Worm (Caenorhabditis elegans) whole organism, L2 larva: ENCODE results near the gene R07C12.3.

Source experiments
- ama-1 ChIP-seq: fragments of 150-350 bp; optimal IDR thresholded peaks from 2 replicates; lab custom pipeline; 2018; ENCODE audit warnings: inconsistent platforms
- ceh-82 ChIP-seq: fragments of 150-350 bp; optimal IDR thresholded peaks from 2 replicates; lab custom pipeline; 2014; ENCODE audit warnings: missing biosample characterization, missing genetic modification characterization
- egl-27 ChIP-seq: sonication (generic microtip); optimal IDR thresholded peaks from 3 replicates; lab custom pipeline; 2017; ENCODE audit warnings: missing biosample characterization, missing genetic modification reagents, missing genetic modification characterization
- elt-1 ChIP-seq: fragments of 150-350 bp; optimal IDR thresholded peaks from 2 replicates; lab custom pipeline; 2014; ENCODE audit warnings: missing biosample characterization, missing genetic modification characterization
- fos-1 ChIP-seq: fragments of 150-350 bp; optimal IDR thresholded peaks from 2 replicates; lab custom pipeline; 2014; ENCODE audit warnings: missing biosample characterization, missing genetic modification characterization
- lsy-2 ChIP-seq, 2 experiments: fragments of 150-350 bp in 1 of 2; sonication (generic microtip) in 1 of 2; optimal IDR thresholded peaks; 2 replicates each; lab custom pipeline; 2014 to 2017; ENCODE audit warnings: missing biosample characterization in 2 of 2, missing genetic modification characterization in 2 of 2
- nhr-10 ChIP-seq: sonication (generic microtip); optimal IDR thresholded peaks from 2 replicates; lab custom pipeline; 2017; ENCODE audit warnings: missing biosample characterization, missing genetic modification characterization
- nhr-12 ChIP-seq: fragments of 150-350 bp; optimal IDR thresholded peaks from 2 replicates; lab custom pipeline; 2014; ENCODE audit warnings: missing biosample characterization, missing genetic modification characterization
- nhr-25 ChIP-seq: fragments of 150-350 bp; sonication (generic microtip); optimal IDR thresholded peaks from 3 replicates; lab custom pipeline; 2014; ENCODE audit warnings: missing biosample characterization, missing genetic modification characterization
- snpc-4 ChIP-seq: fragments of 150-350 bp; optimal IDR thresholded peaks from 2 replicates; lab custom pipeline; 2014; ENCODE audit warnings: missing biosample characterization, missing genetic modification characterization

- no peak for TF ChIP-seq snpc-4 (tag; lab: Kevin White, UChicago)
- TF ChIP-seq fos-1 = no peak
- no peak for TF ChIP-seq ceh-82 (tag; lab: Kevin White, UChicago)
- no peak for TF ChIP-seq lsy-2 (tag; optimal IDR thresholded peaks at IDR 0.05; lab: Kevin White, UChicago)
- TF ChIP-seq ama-1 (lab: Kevin White, UChicago) = no peak
- no peak for TF ChIP-seq nhr-25 (tag; lab: Kevin White, UChicago)
- TF ChIP-seq nhr-12 = no peak
- TF ChIP-seq elt-1 = no peak
- TF ChIP-seq nhr-10 (tag; lab: Kevin White, UChicago) = no peak
- TF ChIP-seq egl-27 (tag; lab: Kevin White, UChicago) = no peak
Observed at ce11 chrIV:4164392-4164791, 19.5 kb downstream of the R07C12.3 start, which contains the start of gene scrm-8.
